Fruit fly (Drosophila melanogaster) whole organism, wandering third instar larva: ENCODE results near the gene CG17834.
A peak's percentile ranks its signal among the peaks of the same experiment; 100 is the strongest.

ENCODE experiments used
- Abd-B ChIP-seq: fragments of >200 bp; optimal IDR thresholded peaks from 2 replicates; lab custom pipeline; 2017; ENCODE audit warnings: missing biosample characterization, missing genetic modification characterization
- CG32264 ChIP-seq: fragments of 200-800 bp; sonication (Bioruptor generic); optimal IDR thresholded peaks from 2 replicates; lab custom pipeline; 2016; ENCODE audit warnings: missing biosample characterization, missing genetic modification characterization
- CG9705 ChIP-seq: fragments of 200-800 bp; sonication (Bioruptor generic); optimal IDR thresholded peaks from 2 replicates; lab custom pipeline; 2018; ENCODE audit warnings: missing biosample characterization, mild to moderate bottlenecking, missing genetic modification characterization
- Dif ChIP-seq: fragments of 200-275, 200-300 bp; sonication (Bioruptor generic); optimal IDR thresholded peaks from 2 replicates; lab custom pipeline; 2018; ENCODE audit warnings: missing biosample characterization, missing genetic modification characterization; ENCODE audit not compliant: partially characterized antibody
- GATAd ChIP-seq: sonication (Bioruptor generic); optimal IDR thresholded peaks from 2 replicates; lab custom pipeline; 2016; ENCODE audit warnings: missing biosample characterization, missing genetic modification characterization
- HLH106 ChIP-seq: fragments of 200-800 bp; optimal IDR thresholded peaks from 3 replicates; lab custom pipeline; 2019; ENCODE audit warnings: missing biosample characterization, mild to moderate bottlenecking, missing genetic modification characterization, moderate library complexity
- Hnf4 ChIP-seq: fragments of 200-800 bp; sonication (Bioruptor generic); optimal IDR thresholded peaks from 2 replicates; lab custom pipeline; 2016; ENCODE audit warnings: missing biosample characterization, mild to moderate bottlenecking, missing genetic modification characterization
- Hr78 ChIP-seq: fragments of >200 bp; optimal IDR thresholded peaks from 2 replicates; lab custom pipeline; 2017; ENCODE audit warnings: missing biosample characterization, missing genetic modification characterization
- Hr83 ChIP-seq: fragments of 200-300 bp; sonication (Bioruptor generic); optimal IDR thresholded peaks from 2 replicates; lab custom pipeline; 2016; ENCODE audit warnings: missing biosample characterization, mild to moderate bottlenecking, missing genetic modification characterization, moderate library complexity; ENCODE audit not compliant: poor library complexity, severe bottlenecking
- Jra ChIP-seq: sonication (Bioruptor generic); optimal IDR thresholded peaks from 2 replicates; lab custom pipeline; 2016; ENCODE audit warnings: missing biosample characterization, missing genetic modification characterization
- Mio ChIP-seq: sonication (Bioruptor generic); optimal IDR thresholded peaks from 2 replicates; lab custom pipeline; 2016; ENCODE audit warnings: missing biosample characterization, missing genetic modification characterization
- Myc ChIP-seq: fragments of >200 bp; optimal IDR thresholded peaks from 2 replicates; lab custom pipeline; 2017
- N ChIP-seq: fragments of >200 bp; optimal IDR thresholded peaks from 2 replicates; lab custom pipeline; 2018; ENCODE audit warnings: missing biosample characterization, missing external identifiers, missing genetic modification characterization
- OdsH ChIP-seq: fragments of 200-800 bp; sonication (Bioruptor generic); optimal IDR thresholded peaks from 2 replicates; lab custom pipeline; 2016; ENCODE audit warnings: missing biosample characterization, mild to moderate bottlenecking, missing genetic modification characterization
- Rel ChIP-seq, 2 experiments: fragments of 200-800 bp; sonication (Bioruptor generic) in 1 of 2; optimal IDR thresholded peaks; 2 replicates in 1 of 2; 3 replicates in 1 of 2; lab custom pipeline; 2016 to 2019; ENCODE audit warnings: mild to moderate bottlenecking in 2 of 2, missing biosample characterization in 2 of 2, missing genetic modification characterization in 2 of 2, moderate library complexity in 1 of 2
- Vsx2 ChIP-seq: fragments of 200-300, 225-300 bp; sonication (Bioruptor generic); optimal IDR thresholded peaks from 2 replicates; lab custom pipeline; 2018; ENCODE audit warnings: missing biosample characterization, missing genetic modification characterization; ENCODE audit not compliant: partially characterized antibody
- br ChIP-seq: fragments of 200-800 bp; sonication (Bioruptor generic); optimal IDR thresholded peaks from 2 replicates; lab custom pipeline; 2016; ENCODE audit warnings: missing biosample characterization, missing genetic modification characterization
- brk ChIP-seq: fragments of 200-800 bp; sonication (Bioruptor generic); optimal IDR thresholded peaks from 2 replicates; lab custom pipeline; 2016; ENCODE audit warnings: missing biosample characterization, mild to moderate bottlenecking, missing genetic modification characterization
- dl ChIP-seq, 2 experiments: fragments of 175-275, 200-275 bp in 1 of 2; fragments of 200-275 bp in 1 of 2; sonication (Bioruptor generic); optimal IDR thresholded peaks; lab custom pipeline; 2018; ENCODE audit warnings: mild to moderate bottlenecking in 2 of 2, missing biosample characterization in 2 of 2, missing genetic modification characterization in 2 of 2, moderate library complexity in 2 of 2; ENCODE audit not compliant: partially characterized antibody in 2 of 2, insufficient read depth in 1 of 2
- dmrt93B ChIP-seq: fragments of 200-800 bp; sonication (Bioruptor generic); optimal IDR thresholded peaks from 2 replicates; lab custom pipeline; 2018; ENCODE audit warnings: missing biosample characterization, mild to moderate bottlenecking, missing genetic modification characterization
- dsf ChIP-seq: sonication (Bioruptor generic); optimal IDR thresholded peaks from 2 replicates; lab custom pipeline; 2016; ENCODE audit warnings: missing biosample characterization, missing genetic modification characterization, borderline replicate concordance
- foxo ChIP-seq, 2 experiments: fragments of 200-800 bp; sonication (Bioruptor generic); optimal IDR thresholded peaks; 2 replicates in 1 of 2; 3 replicates in 1 of 2; lab custom pipeline; 2016 to 2017; ENCODE audit warnings: missing biosample characterization in 2 of 2, missing genetic modification characterization in 2 of 2
- fru ChIP-seq: fragments of 200-800 bp; sonication (Bioruptor generic); optimal IDR thresholded peaks from 3 replicates; lab custom pipeline; 2016; ENCODE audit warnings: missing biosample characterization, mild to moderate bottlenecking, missing genetic modification characterization
- h ChIP-seq: fragments of 200-800 bp; sonication (Bioruptor generic); optimal IDR thresholded peaks from 3 replicates; lab custom pipeline; 2016; ENCODE audit warnings: missing biosample characterization, mild to moderate bottlenecking, missing genetic modification characterization
- jim ChIP-seq: fragments of 175-275, 200-325 bp; sonication (Bioruptor generic); optimal IDR thresholded peaks from 2 replicates; lab custom pipeline; 2016; ENCODE audit warnings: missing biosample characterization, mild to moderate bottlenecking, missing genetic modification characterization
- lola ChIP-seq: fragments of >200 bp; optimal IDR thresholded peaks from 2 replicates; lab custom pipeline; 2017; ENCODE audit warnings: missing biosample characterization, missing genetic modification characterization
- pan ChIP-seq: fragments of >200 bp; optimal IDR thresholded peaks from 2 replicates; lab custom pipeline; 2017
- psq ChIP-seq: fragments of 200-800 bp; sonication (Bioruptor generic); optimal IDR thresholded peaks from 3 replicates; lab custom pipeline; 2017; ENCODE audit warnings: missing biosample characterization, mild to moderate bottlenecking, missing genetic modification characterization, moderate library complexity
- rgr ChIP-seq: fragments of 200-800 bp; sonication (Bioruptor generic); optimal IDR thresholded peaks from 3 replicates; lab custom pipeline; 2016; ENCODE audit warnings: missing biosample characterization, mild to moderate bottlenecking, missing genetic modification characterization
- sage ChIP-seq: fragments of 200-800 bp; sonication (Bioruptor generic); optimal IDR thresholded peaks from 2 replicates; lab custom pipeline; 2016; ENCODE audit warnings: missing biosample characterization, mild to moderate bottlenecking, missing genetic modification characterization
- sv ChIP-seq: fragments of 200-800 bp; sonication (Bioruptor generic); optimal IDR thresholded peaks from 3 replicates; lab custom pipeline; 2016; ENCODE audit warnings: missing biosample characterization, missing genetic modification characterization
- tai ChIP-seq: sonication (Bioruptor generic); optimal IDR thresholded peaks from 2 replicates; lab custom pipeline; 2016; ENCODE audit warnings: missing biosample characterization, missing genetic modification characterization
- usp ChIP-seq: fragments of >200 bp; optimal IDR thresholded peaks from 2 replicates; lab custom pipeline; 2017; ENCODE audit warnings: missing biosample characterization, missing genetic modification characterization
- woc ChIP-seq: sonication (Bioruptor generic); optimal IDR thresholded peaks from 2 replicates; lab custom pipeline; 2016; ENCODE audit warnings: missing biosample characterization, mild to moderate bottlenecking, missing genetic modification characterization

The CG17834 gene

DNA sequence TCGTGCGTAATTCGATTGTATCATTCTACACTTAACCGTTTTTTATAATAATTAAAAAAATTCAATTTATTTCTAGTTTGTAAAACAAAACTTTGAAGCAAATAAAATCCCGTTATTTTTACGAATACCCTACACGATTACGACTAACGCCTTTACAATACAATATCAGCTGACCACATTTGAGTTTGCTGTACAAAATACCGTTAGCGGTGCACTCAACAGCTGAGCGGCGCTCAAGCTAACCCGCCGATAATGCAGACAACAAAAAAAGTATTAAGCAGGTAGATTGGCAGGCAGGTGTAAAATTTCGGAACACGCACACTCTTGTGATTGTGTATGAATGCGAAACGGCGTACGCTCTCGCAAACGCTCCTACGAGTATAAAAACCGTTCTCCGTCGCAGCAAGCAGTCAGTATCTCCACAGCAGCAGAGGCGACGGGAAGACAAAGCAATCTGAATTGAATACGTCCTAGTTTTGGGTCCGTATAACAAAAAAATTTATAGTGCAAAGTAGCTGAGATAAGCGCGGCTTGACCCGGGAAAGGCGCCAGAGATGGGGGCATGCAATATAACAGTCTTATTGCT is 7.1 kb upstream of the CG17834 start, which contains the start of gene Acer:
Acer (plus strand) TSS at position 210 of the 586 bp plus-strand sequence.
- TF ChIP-seq h (GFP tag; lab: Kevin White, UChicago) (peak; percentile 14), GATAd (GFP tag; lab: Kevin White, UChicago) (no peak), Dif (GFP tag; lab: Kevin White, UChicago) (peak; percentile 51), pan (lab: Kevin White, UChicago) (no peak)

DNA sequence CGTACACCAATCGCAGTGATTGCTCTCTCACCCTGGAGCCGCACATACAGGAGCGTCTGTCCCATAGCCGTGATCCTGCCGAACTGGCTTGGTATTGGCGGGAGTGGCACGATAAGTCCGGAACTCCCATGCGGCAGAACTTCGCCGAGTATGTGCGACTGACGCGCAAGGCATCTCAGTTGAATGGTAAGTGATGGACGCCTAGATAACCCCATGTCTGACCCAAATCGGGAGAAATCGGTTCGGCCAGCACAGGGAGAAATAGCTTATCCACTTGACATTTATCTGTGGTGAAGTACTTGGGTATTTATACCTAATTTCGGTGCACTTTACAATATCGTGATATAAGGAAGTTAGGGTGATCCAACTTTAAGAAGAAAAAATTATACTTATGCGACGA is 6.2 kb upstream of the CG17834 start:
- no peak for TF ChIP-seq brk
- TF ChIP-seq GATAd (GFP tag; lab: Kevin White, UChicago): no peak
- TF ChIP-seq CG9705 (GFP tag; lab: Kevin White, UChicago): no peak
- TF ChIP-seq usp: no peak
- TF ChIP-seq dl (GFP tag; optimal IDR thresholded peaks at IDR 0.05; lab: Kevin White, UChicago; ENCODE audit: insufficient read depth in 1 of 2, partially characterized antibody in 2 of 2): no peak
- TF ChIP-seq tai (GFP tag; lab: Kevin White, UChicago): no peak
- no peak for TF ChIP-seq Hr83 (GFP tag; lab: Kevin White, UChicago)
- no peak for TF ChIP-seq sage
- no peak for TF ChIP-seq dmrt93B
- TF ChIP-seq Hr78 (GFP tag; lab: Kevin White, UChicago): no peak
- no peak for TF ChIP-seq jim
- TF ChIP-seq Jra (GFP tag; lab: Kevin White, UChicago): no peak
- TF ChIP-seq sv (GFP tag; lab: Kevin White, UChicago): no peak
- no peak for TF ChIP-seq Vsx2 (GFP tag; lab: Kevin White, UChicago)
- no peak for TF ChIP-seq Abd-B (GFP tag; lab: Kevin White, UChicago)
- no peak for TF ChIP-seq dsf (GFP tag; lab: Kevin White, UChicago)
- no peak for TF ChIP-seq N (GFP tag; lab: Kevin White, UChicago)
- TF ChIP-seq Rel (GFP tag; optimal IDR thresholded peaks at IDR 0.05; lab: Kevin White, UChicago): no peak
- TF ChIP-seq Rel (tag; optimal IDR thresholded peaks at IDR 0.05; lab: Kevin White, UChicago): no peak
- no peak for TF ChIP-seq Mio

DNA sequence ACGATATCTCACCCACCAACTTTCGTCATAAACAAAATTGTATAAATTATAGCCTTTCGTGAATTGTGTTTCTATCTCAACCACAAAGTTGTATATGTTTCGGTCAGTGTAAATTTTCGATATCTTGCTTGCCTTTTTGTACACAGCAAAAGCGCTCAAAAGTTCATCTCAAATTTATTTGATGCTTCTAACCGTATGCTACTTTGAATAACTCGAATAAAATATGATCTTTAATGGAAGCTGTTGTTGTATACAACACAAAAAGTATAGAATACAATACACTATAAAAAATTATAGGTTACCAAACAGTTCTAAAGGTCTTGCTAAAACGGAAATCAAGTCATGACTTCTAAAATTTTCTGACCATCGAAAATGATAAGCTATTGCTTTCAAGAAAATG is 3.9 kb upstream of the CG17834 start:
- TF ChIP-seq OdsH (GFP tag; lab: Kevin White, UChicago): no peak
- TF ChIP-seq fru: no peak
- no peak for TF ChIP-seq Hr78 (GFP tag; lab: Kevin White, UChicago)
- TF ChIP-seq psq (GFP tag; lab: Kevin White, UChicago): no peak
- TF ChIP-seq br: no peak
- no peak for TF ChIP-seq dl (GFP tag; optimal IDR thresholded peaks at IDR 0.05; lab: Kevin White, UChicago; ENCODE audit: insufficient read depth in 1 of 2, partially characterized antibody in 2 of 2)
- TF ChIP-seq Dif (GFP tag; lab: Kevin White, UChicago): no peak

DNA sequence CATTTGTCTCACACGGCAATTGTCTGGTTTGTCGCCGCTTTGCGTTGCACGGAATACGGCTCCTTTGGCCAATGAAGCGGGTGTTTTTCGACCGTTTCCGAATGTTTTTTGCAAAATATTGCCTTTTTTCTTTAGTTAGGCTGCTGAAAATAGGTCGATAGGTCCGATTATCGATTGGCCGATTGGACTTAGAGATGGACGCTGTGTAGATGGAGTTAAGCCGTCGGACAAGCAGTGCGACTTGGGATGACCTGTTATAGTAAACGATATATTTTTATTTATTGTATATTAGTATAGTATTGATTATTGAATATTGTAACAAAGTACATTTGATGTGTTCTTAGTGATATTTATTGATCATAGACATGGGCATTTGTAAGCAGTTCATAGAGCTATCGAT is 623 bp upstream of the CG17834 start, which contains the start of the genes lmgA and lmgB:
lmgA (minus strand) TSS at position 301 of the 400 bp plus-strand sequence.
lmgB (minus strand) TSS at position 301 of the 400 bp plus-strand sequence.
- TF ChIP-seq Hnf4: peak; percentile 51
- TF ChIP-seq Myc (lab: Kevin White, UChicago): no peak
- peak; percentile 22 for TF ChIP-seq sv (GFP tag; lab: Kevin White, UChicago)
- TF ChIP-seq Abd-B (GFP tag; lab: Kevin White, UChicago): no peak
- no peak for TF ChIP-seq woc (GFP tag; lab: Kevin White, UChicago)
- no peak for TF ChIP-seq Mio
- no peak for TF ChIP-seq br
- TF ChIP-seq Hr83 (GFP tag; lab: Kevin White, UChicago): peak; percentile 73
- TF ChIP-seq rgr (GFP tag; lab: Kevin White, UChicago): peak; percentile 59
- peak in 1 of 2 experiments; percentile 68 for TF ChIP-seq foxo (GFP tag; optimal IDR thresholded peaks at IDR 0.05; lab: Kevin White, UChicago)
- peak; percentile 63 for TF ChIP-seq jim
- peak; percentile 31 for TF ChIP-seq OdsH (GFP tag; lab: Kevin White, UChicago)
- peak; percentile 42 for TF ChIP-seq h (GFP tag; lab: Kevin White, UChicago)
- TF ChIP-seq fru: peak; percentile 7
- no peak for TF ChIP-seq lola
- TF ChIP-seq HLH106 (tag; lab: Kevin White, UChicago): peak; percentile 14
- no peak for TF ChIP-seq Hr78 (GFP tag; lab: Kevin White, UChicago)
- TF ChIP-seq CG32264: no peak
- TF ChIP-seq sage: peak; percentile 27
